Fruit fly (Drosophila melanogaster) whole organism, embryonic: Measurements from ENCODE around the gene CG11811.

Experiments
- Bgb ChIP-seq: fragments of 200-800 bp; sonication (Bioruptor generic); IDR thresholded peaks from 2 replicates; pipeline ENCODE4 v1.3.6; 2022; ENCODE audit warnings: missing biosample characterization, missing genetic modification characterization; ENCODE audit not compliant: partially characterized antibody
- CG10267 ChIP-seq: fragments of 200-800 bp; sonication (Bioruptor generic); optimal IDR thresholded peaks from 2 replicates; lab custom pipeline; 2018; ENCODE audit warnings: missing biosample characterization, mild to moderate bottlenecking, missing genetic modification characterization, moderate library complexity
- CG10431 ChIP-seq: fragments of 200-800 bp; sonication (Bioruptor generic); optimal IDR thresholded peaks from 3 replicates; lab custom pipeline; 2018; ENCODE audit warnings: missing biosample characterization, mild to moderate bottlenecking, missing genetic modification characterization
- CG11723 ChIP-seq: fragments of 200-800 bp; sonication (Bioruptor generic); optimal IDR thresholded peaks from 2 replicates; lab custom pipeline; 2017; ENCODE audit warnings: missing biosample characterization, mild to moderate bottlenecking, missing genetic modification characterization
- CG1233 ChIP-seq: fragments of 200-800 bp; sonication (Bioruptor generic); optimal IDR thresholded peaks from 4 replicates; lab custom pipeline; 2018; ENCODE audit warnings: missing biosample characterization, mild to moderate bottlenecking, missing genetic modification characterization
- CG12744 ChIP-seq: fragments of 200-800 bp; sonication (Bioruptor generic); optimal IDR thresholded peaks from 2 replicates; lab custom pipeline; 2016; ENCODE audit warnings: missing biosample characterization, missing genetic modification characterization
- CG1832 ChIP-seq: fragments of 200-800 bp; sonication (Bioruptor generic); optimal IDR thresholded peaks from 2 replicates; lab custom pipeline; 2017; ENCODE audit warnings: missing biosample characterization, mild to moderate bottlenecking, missing genetic modification characterization, inconsistent platforms
- CG18619 ChIP-seq: fragments of 200-800 bp; sonication (Bioruptor generic); optimal IDR thresholded peaks from 3 replicates; lab custom pipeline; 2017; ENCODE audit warnings: missing biosample characterization, mild to moderate bottlenecking, missing genetic modification characterization
- CG2129 ChIP-seq: fragments of 200-800 bp; sonication (Bioruptor generic); IDR thresholded peaks from 2 replicates; pipeline ENCODE4 v1.3.6; 2022; ENCODE audit warnings: missing biosample characterization, missing genetic modification characterization; ENCODE audit not compliant: partially characterized antibody
- CG33557 ChIP-seq: fragments of 200-800 bp; sonication (Bioruptor generic); optimal IDR thresholded peaks from 2 replicates; lab custom pipeline; 2019; ENCODE audit warnings: missing biosample characterization, mild to moderate bottlenecking, missing genetic modification characterization, moderate library complexity
- CG34376 ChIP-seq: fragments of 200-800 bp; sonication (Bioruptor generic); optimal IDR thresholded peaks from 2 replicates; lab custom pipeline; 2018; ENCODE audit warnings: missing biosample characterization, mild to moderate bottlenecking, missing genetic modification characterization
- CG3847 ChIP-seq: fragments of 200-800 bp; sonication (Bioruptor generic); IDR thresholded peaks from 2 replicates; pipeline ENCODE4 v1.3.6; 2022; ENCODE audit warnings: missing biosample characterization, missing genetic modification characterization
- CG3995 ChIP-seq: fragments of 200-800 bp; sonication (Bioruptor generic); optimal IDR thresholded peaks from 3 replicates; lab custom pipeline; 2016; ENCODE audit warnings: missing biosample characterization, missing genetic modification characterization
- CG4328 ChIP-seq: fragments of 200-800 bp; sonication (Bioruptor generic); optimal IDR thresholded peaks from 3 replicates; lab custom pipeline; 2017; ENCODE audit warnings: missing biosample characterization, missing genetic modification reagents, missing genetic modification characterization
- CG4404 ChIP-seq: fragments of 200-800 bp; sonication (Bioruptor generic); IDR thresholded peaks from 2 replicates; pipeline ENCODE4 v1.3.6; 2022; ENCODE audit warnings: missing biosample characterization, missing genetic modification characterization
- CG6765 ChIP-seq: fragments of 200-800 bp; sonication (Bioruptor generic); optimal IDR thresholded peaks from 3 replicates; lab custom pipeline; 2017; ENCODE audit warnings: missing biosample characterization, mild to moderate bottlenecking, missing genetic modification characterization
- CG7963 ChIP-seq: fragments of 200-800 bp; sonication (Bioruptor generic); IDR thresholded peaks from 3 replicates; pipeline ENCODE4 v1.3.6; 2022; ENCODE audit warnings: missing biosample characterization, missing genetic modification characterization; ENCODE audit not compliant: partially characterized antibody
- CG8388 ChIP-seq: fragments of 200-800 bp; sonication (Bioruptor generic); optimal IDR thresholded peaks from 2 replicates; lab custom pipeline; 2019; ENCODE audit warnings: missing biosample characterization, mild to moderate bottlenecking, missing genetic modification characterization, moderate library complexity
- CG8478 ChIP-seq: fragments of >200 bp; optimal IDR thresholded peaks from 2 replicates; lab custom pipeline; 2018
- CG8765 ChIP-seq: fragments of 200-800 bp; sonication (Bioruptor generic); IDR thresholded peaks from 2 replicates; pipeline ENCODE4 v1.3.6; 2022; ENCODE audit warnings: missing biosample characterization, missing genetic modification characterization
- CoRest ChIP-seq: fragments of 200-800 bp; sonication (Bioruptor generic); optimal IDR thresholded peaks from 3 replicates; lab custom pipeline; 2018; ENCODE audit warnings: missing biosample characterization, mild to moderate bottlenecking, missing genetic modification characterization, moderate library complexity
- Dad ChIP-seq: fragments of 200-800 bp; sonication (Bioruptor generic); optimal IDR thresholded peaks from 3 replicates; lab custom pipeline; 2016; ENCODE audit warnings: missing biosample characterization, missing genetic modification characterization
- Dek ChIP-seq: fragments of 200-800 bp; sonication (Bioruptor generic); optimal IDR thresholded peaks from 3 replicates; lab custom pipeline; 2019; ENCODE audit warnings: missing biosample characterization, mild to moderate bottlenecking, missing genetic modification characterization, moderate library complexity
- Dip3 ChIP-seq: fragments of 200-800 bp; sonication (Bioruptor generic); optimal IDR thresholded peaks from 3 replicates; lab custom pipeline; 2016; ENCODE audit warnings: missing biosample characterization, missing genetic modification characterization
- E2f2 ChIP-seq: fragments of 200-800 bp; sonication (Bioruptor generic); IDR thresholded peaks from 2 replicates; pipeline ENCODE4 v1.3.6; 2022; ENCODE audit warnings: missing biosample characterization, missing genetic modification characterization
- HLHmδ ChIP-seq: fragments of 200-800 bp; sonication (Bioruptor generic); optimal IDR thresholded peaks from 2 replicates; lab custom pipeline; 2018; ENCODE audit warnings: missing biosample characterization, mild to moderate bottlenecking, missing genetic modification characterization, moderate library complexity
- Kr ChIP-seq: fragments of 200-800 bp; sonication (Bioruptor generic); optimal IDR thresholded peaks from 2 replicates; lab custom pipeline; 2017; ENCODE audit warnings: missing biosample characterization, mild to moderate bottlenecking, missing genetic modification characterization
- Lim3 ChIP-seq: fragments of 200-800 bp; sonication (Bioruptor generic); IDR thresholded peaks from 2 replicates; pipeline ENCODE4 v1.3.6; 2022; ENCODE audit warnings: missing biosample characterization, missing genetic modification characterization
- Myb ChIP-seq: fragments of 200-800 bp; sonication (Bioruptor generic); optimal IDR thresholded peaks from 2 replicates; lab custom pipeline; 2016; ENCODE audit warnings: missing biosample characterization, missing genetic modification characterization
- NC2β ChIP-seq: fragments of 200-800 bp; sonication (Bioruptor generic); optimal IDR thresholded peaks from 2 replicates; lab custom pipeline; 2016; ENCODE audit warnings: missing biosample characterization, missing genetic modification characterization
- Rfx ChIP-seq: fragments of 200-800 bp; sonication (Bioruptor generic); IDR thresholded peaks from 2 replicates; pipeline ENCODE4 v1.3.6; 2022; ENCODE audit warnings: missing biosample characterization, missing genetic modification characterization
- Stat92E ChIP-seq, 3 experiments: fragments of >200 bp in 2 of 3; fragments of 200-800 bp in 1 of 3; sonication (Bioruptor generic) in 1 of 3; optimal IDR thresholded peaks; 2 replicates each; lab custom pipeline; 2017 to 2019; ENCODE audit warnings: missing biosample characterization in 3 of 3, missing genetic modification characterization in 3 of 3, mild to moderate bottlenecking in 1 of 3, moderate library complexity in 1 of 3
- Trl ChIP-seq, 3 experiments: fragments of >200 bp in 2 of 3; fragments of 200-800 bp in 1 of 3; sonication (Bioruptor generic) in 1 of 3; optimal IDR thresholded peaks; 2 replicates in 1 of 3; 3 replicates in 2 of 3; lab custom pipeline; 2016 to 2017; ENCODE audit warnings: missing biosample characterization in 1 of 3, missing genetic modification characterization in 1 of 3
- cad ChIP-seq: fragments of >200 bp; optimal IDR thresholded peaks from 2 replicates; lab custom pipeline; 2017; ENCODE audit warnings: missing biosample characterization, missing genetic modification characterization
- chinmo ChIP-seq: fragments of 200-800 bp; sonication (Bioruptor generic); IDR thresholded peaks from 4 replicates; pipeline ENCODE4 v1.3.6; 2022; ENCODE audit warnings: missing biosample characterization, missing genetic modification characterization; ENCODE audit not compliant: partially characterized antibody
- fd96Cb ChIP-seq: fragments of 200-800 bp; sonication (Bioruptor generic); optimal IDR thresholded peaks from 2 replicates; lab custom pipeline; 2018; ENCODE audit warnings: missing biosample characterization, mild to moderate bottlenecking, missing genetic modification characterization, moderate library complexity
- kah ChIP-seq: fragments of 200-800 bp; sonication (Bioruptor generic); optimal IDR thresholded peaks from 2 replicates; lab custom pipeline; 2018; ENCODE audit warnings: missing biosample characterization, mild to moderate bottlenecking, missing genetic modification characterization
- klu ChIP-seq: fragments of 200-800 bp; sonication (Bioruptor generic); IDR thresholded peaks from 2 replicates; pipeline ENCODE4 v1.3.6; 2022; ENCODE audit warnings: missing biosample characterization, missing genetic modification characterization
- knrl ChIP-seq: fragments of 200-800 bp; sonication (Bioruptor generic); IDR thresholded peaks from 3 replicates; pipeline ENCODE4 v1.3.6; 2022; ENCODE audit warnings: missing biosample characterization, missing genetic modification characterization; ENCODE audit not compliant: partially characterized antibody
- phol ChIP-seq: fragments of 200-800 bp; sonication (Bioruptor generic); optimal IDR thresholded peaks from 3 replicates; lab custom pipeline; 2018; ENCODE audit warnings: missing biosample characterization, mild to moderate bottlenecking, missing genetic modification characterization, moderate library complexity
- tgo ChIP-seq: fragments of 200-800 bp; sonication (Bioruptor generic); IDR thresholded peaks from 3 replicates; pipeline ENCODE4 v1.3.6; 2022; ENCODE audit warnings: missing biosample characterization, missing genetic modification characterization
- tin ChIP-seq: fragments of 200-800 bp; sonication (Bioruptor generic); optimal IDR thresholded peaks from 3 replicates; lab custom pipeline; 2016; ENCODE audit warnings: missing biosample characterization, missing genetic modification characterization
- tio ChIP-seq: fragments of 200-800 bp; sonication (Bioruptor generic); optimal IDR thresholded peaks from 2 replicates; lab custom pipeline; 2017; ENCODE audit warnings: missing biosample characterization, missing genetic modification characterization, inconsistent platforms
- unc-4 ChIP-seq: fragments of 200-800 bp; sonication (Bioruptor generic); IDR thresholded peaks from 2 replicates; pipeline ENCODE4 v1.3.6; 2022; ENCODE audit warnings: missing biosample characterization, missing genetic modification characterization; ENCODE audit not compliant: partially characterized antibody
- wdn ChIP-seq: fragments of 200-800 bp; sonication (Bioruptor generic); IDR thresholded peaks from 2 replicates; pipeline ENCODE4 v1.3.6; 2022; ENCODE audit warnings: missing biosample characterization, missing genetic modification characterization
- wek ChIP-seq: fragments of 200-800 bp; sonication (Bioruptor generic); optimal IDR thresholded peaks from 3 replicates; lab custom pipeline; 2018; ENCODE audit warnings: missing biosample characterization, mild to moderate bottlenecking, missing genetic modification characterization, moderate library complexity
- zen2 ChIP-seq: fragments of 200-800 bp; sonication (Bioruptor generic); IDR thresholded peaks from 3 replicates; pipeline ENCODE4 v1.3.6; 2022; ENCODE audit warnings: missing biosample characterization, missing genetic modification characterization; ENCODE audit not compliant: partially characterized antibody
- zfh1 ChIP-seq: fragments of 200-800 bp; sonication (Bioruptor generic); IDR thresholded peaks from 3 replicates; pipeline ENCODE4 v1.3.6; 2022; ENCODE audit warnings: missing biosample characterization, missing genetic modification characterization

The CG11811 gene

DNA sequence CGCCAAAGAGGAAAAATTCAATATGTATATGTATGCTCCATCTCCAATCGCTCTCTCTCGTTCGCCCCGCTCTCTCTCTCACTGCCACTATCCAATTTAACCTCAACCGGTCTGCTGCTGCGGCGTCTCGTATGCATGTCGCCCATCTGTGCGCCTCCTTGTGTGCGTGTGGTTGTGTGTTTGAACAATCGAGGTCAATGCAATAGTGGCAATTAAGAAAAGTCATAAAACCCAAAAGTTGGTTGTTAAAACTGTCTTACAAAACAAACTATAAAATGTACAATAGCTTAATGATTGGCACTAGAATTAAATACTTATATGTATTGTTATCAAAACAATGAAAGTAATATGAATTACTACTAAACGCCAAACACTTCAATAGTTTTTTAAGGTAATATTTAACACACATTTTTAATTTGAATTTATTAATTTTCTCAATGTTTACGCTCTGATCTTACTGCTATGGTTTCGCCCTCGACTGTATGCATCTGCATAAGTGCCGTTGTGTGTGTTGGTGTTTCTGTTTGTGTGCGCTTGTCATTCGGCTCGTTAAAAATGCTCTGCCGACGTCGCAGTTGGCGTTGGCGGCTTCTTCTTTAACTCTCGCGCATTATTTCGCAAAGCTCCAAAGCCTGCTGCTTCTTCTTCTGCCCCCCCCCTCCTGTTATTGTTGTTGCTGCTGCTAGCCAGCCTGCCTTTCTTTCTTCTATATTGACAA is 25.2 kb upstream of the CG11811 start (continued):
- TF ChIP-seq klu (GFP tag; lab: Robert Waterston, UW), result peak; percentile 87
- peak; percentile 37 for TF ChIP-seq Myb (GFP tag; lab: Kevin White, UChicago)
- TF ChIP-seq fd96Cb (tag; lab: Kevin White, UChicago), result peak; percentile 97
- peak; percentile 98 for TF ChIP-seq CG18619 (GFP tag; lab: Kevin White, UChicago)
- TF ChIP-seq CG1233 (GFP tag; lab: Kevin White, UChicago), result peak; percentile 98
- TF ChIP-seq Stat92E (GFP tag; optimal IDR thresholded peaks at IDR 0.05; lab: Kevin White, UChicago), result peak in 2 of 3 experiments; percentile 73 to 98
- peak; percentile 89 for TF ChIP-seq Rfx
- TF ChIP-seq tin (GFP tag; lab: Kevin White, UChicago), result peak; percentile 96
- TF ChIP-seq CG11723, result peak; percentile 97
- TF ChIP-seq CG2129 (GFP tag; lab: Robert Waterston, UW), result no peak
- peak; percentile 91 for TF ChIP-seq CG3847 (GFP tag; lab: Robert Waterston, UW)
- TF ChIP-seq CG12744 (GFP tag; lab: Kevin White, UChicago), result peak; percentile 85
- TF ChIP-seq CG1832, result no peak
- TF ChIP-seq CG6765 (GFP tag; lab: Kevin White, UChicago), result peak; percentile 96
- peak; percentile 98 for TF ChIP-seq CG4328 (GFP tag; lab: Kevin White, UChicago)
- peak; percentile 74 for TF ChIP-seq Dip3 (GFP tag; lab: Kevin White, UChicago)
- TF ChIP-seq Lim3 (GFP tag; lab: Robert Waterston, UW), result 0 out of 2 replicates have a peak, but pooled peaks have one; percentile 57
- TF ChIP-seq CG8388 (GFP tag; lab: Kevin White, UChicago), result peak; percentile 98
- peak; percentile 87 for TF ChIP-seq wek (GFP tag; lab: Kevin White, UChicago)
- peak; percentile 99 for TF ChIP-seq CG33557
- TF ChIP-seq CG10267 (tag; lab: Kevin White, UChicago), result peak; percentile 96
- peak; percentile 82 to 90 for TF ChIP-seq Trl (optimal IDR thresholded peaks at IDR 0.05; lab: Kevin White, UChicago)
- TF ChIP-seq Trl (GFP tag; optimal IDR thresholded peaks at IDR 0.05; lab: Kevin White, UChicago), result peak; percentile 87
- no peak for TF ChIP-seq Bgb (GFP tag; lab: Robert Waterston, UW)
- peak; percentile 95 for TF ChIP-seq Dek
- TF ChIP-seq Kr, result peak; percentile 81
- peak; percentile 57; the same call in 1 of the 2 replicates for TF ChIP-seq wdn (GFP tag; lab: Robert Waterston, UW)
- peak; percentile 97 for TF ChIP-seq tio (GFP tag; lab: Kevin White, UChicago)
- TF ChIP-seq zen2 (GFP tag; lab: Robert Waterston, UW), result no peak
- peak; percentile 94 for TF ChIP-seq kah (GFP tag; lab: Kevin White, UChicago)
- TF ChIP-seq E2f2 (GFP tag; lab: Robert Waterston, UW), result peak; percentile 75
- TF ChIP-seq knrl (GFP tag; lab: Robert Waterston, UW), result no peak
- peak; percentile 83 for TF ChIP-seq NC2β (GFP tag; lab: Kevin White, UChicago)
- peak; percentile 81 for TF ChIP-seq CG8765 (GFP tag; lab: Robert Waterston, UW)
- TF ChIP-seq chinmo (GFP tag; lab: Robert Waterston, UW), result peak; percentile 66; the same call in 3 of the 4 replicates
- TF ChIP-seq CG7963 (GFP tag; lab: Robert Waterston, UW), result no peak
- TF ChIP-seq CG3995 (GFP tag; lab: Kevin White, UChicago), result peak; percentile 75
- TF ChIP-seq CG8478 (lab: Kevin White, UChicago), result peak; percentile 72
- peak; percentile 78 for TF ChIP-seq Dad (GFP tag; lab: Kevin White, UChicago)
- TF ChIP-seq CG34376, result peak; percentile 96
- TF ChIP-seq zfh1 (GFP tag; lab: Robert Waterston, UW), result peak; percentile 91
- no peak for TF ChIP-seq cad (GFP tag; lab: Kevin White, UChicago)
- TF ChIP-seq CG4404 (GFP tag; lab: Robert Waterston, UW), result peak; percentile 90
- TF ChIP-seq CoRest (tag; lab: Kevin White, UChicago), result peak; percentile 99
- TF ChIP-seq HLHmδ (GFP tag; lab: Kevin White, UChicago), result no peak
- peak; percentile 94 for TF ChIP-seq CG10431
- no peak for TF ChIP-seq unc-4 (GFP tag; lab: Robert Waterston, UW)
- peak; percentile 93 for TF ChIP-seq tgo (GFP tag; lab: Robert Waterston, UW)
- peak; percentile 98 for TF ChIP-seq phol (tag; lab: Kevin White, UChicago)
